Fruit fly (Drosophila melanogaster): Measurements from ENCODE around the gene Pmi.
A peak's percentile ranks its signal among the peaks of the same experiment; 100 is the strongest.

The Pmi gene

dm6 chr3L:5765844-5766200 lies 14.0 kb upstream of the Pmi start, which contains the start of gene Txl (continued):
- no peak for TF ChIP-seq CG9817 (tag; optimal IDR thresholded peaks at IDR 0.05)
- TF ChIP-seq CG5245 (GFP tag; optimal IDR thresholded peaks at IDR 0.05), result no peak
- TF ChIP-seq usp (GFP tag; optimal IDR thresholded peaks at IDR 0.05), result no peak
- TF ChIP-seq mld (GFP tag; IDR thresholded peaks at IDR 0.05; ENCODE audit: partially characterized antibody), result 0 out of 3 replicates have a peak, but pooled peaks have one; percentile 42
- no peak for TF ChIP-seq CG17328 (GFP tag; IDR thresholded peaks at IDR 0.05)
- no peak for TF ChIP-seq Meics (GFP tag; optimal IDR thresholded peaks at IDR 0.05)
- TF ChIP-seq CG6854 (GFP tag; optimal IDR thresholded peaks at IDR 0.05), result no peak
- no peak for TF ChIP-seq CG12236 (GFP tag; optimal IDR thresholded peaks at IDR 0.05)
- TF ChIP-seq CG4282 (GFP tag; optimal IDR thresholded peaks at IDR 0.05), result no peak
- TF ChIP-seq Hey (tag; optimal IDR thresholded peaks at IDR 0.05), result no peak
- TF ChIP-seq CG6272 (GFP tag; IDR thresholded peaks at IDR 0.05), result no peak
- no peak for TF ChIP-seq CG12942 (GFP tag; optimal IDR thresholded peaks at IDR 0.05)

dm6 chr3L:5768532-5769497 lies 11.0 kb upstream of the Pmi start, which contains the start of the genes Ppat-Dpck and scny:
Gene Ppat-Dpck, minus strand, starts transcription at chr3L:5768794.
Gene scny, plus strand, starts transcription at chr3L:5769002.
- peak; percentile 21 for TF ChIP-seq CG8290 (GFP tag; optimal IDR thresholded peaks at IDR 0.05)
- TF ChIP-seq CG8290 (tag; optimal IDR thresholded peaks at IDR 0.05), result no peak
- TF ChIP-seq NC2α (GFP tag; optimal IDR thresholded peaks at IDR 0.05), result no peak
- no peak for TF ChIP-seq pum (GFP tag; optimal IDR thresholded peaks at IDR 0.05)
- TF ChIP-seq CG18764 (GFP tag; optimal IDR thresholded peaks at IDR 0.05), result no peak
- peak; percentile 49 for TF ChIP-seq kah (GFP tag; optimal IDR thresholded peaks at IDR 0.05)
- peak; percentile 90 for TF ChIP-seq cg (GFP tag; optimal IDR thresholded peaks at IDR 0.05)
- peak; percentile 75 for TF ChIP-seq CG12659 (GFP tag; optimal IDR thresholded peaks at IDR 0.05)
- TF ChIP-seq CG9876 (GFP tag; optimal IDR thresholded peaks at IDR 0.05), result no peak
- TF ChIP-seq CG34422 (GFP tag; IDR thresholded peaks at IDR 0.05), result peak; percentile 48; the same call in 1 of the 3 replicates
- peak; percentile 4 for TF ChIP-seq CG8924 (tag; optimal IDR thresholded peaks at IDR 0.05)
- TF ChIP-seq Ada2b (GFP tag; IDR thresholded peaks at IDR 0.05), result no peak
- no peak for TF ChIP-seq CG14014 (GFP tag; IDR thresholded peaks at IDR 0.05)
- no peak for TF ChIP-seq gcm (GFP tag; optimal IDR thresholded peaks at IDR 0.05)
- no peak for TF ChIP-seq Six4 (GFP tag; optimal IDR thresholded peaks at IDR 0.05)
- TF ChIP-seq CG10267 (tag; optimal IDR thresholded peaks at IDR 0.05), result peak; percentile 70
- peak; percentile 8 for TF ChIP-seq zfh2 (GFP tag; optimal IDR thresholded peaks at IDR 0.05)
- TF ChIP-seq CG2120 (GFP tag; optimal IDR thresholded peaks at IDR 0.05), result peak; percentile 27
- TF ChIP-seq CG6689 (GFP tag; IDR thresholded peaks at IDR 0.05), result no peak
- peak; percentile 16 for TF ChIP-seq CG12155 (GFP tag; optimal IDR thresholded peaks at IDR 0.05)
- peak; percentile 71; the same call in 2 of the 3 replicates for TF ChIP-seq CG7963 (GFP tag; IDR thresholded peaks at IDR 0.05; ENCODE audit: partially characterized antibody)
- no peak for TF ChIP-seq en (GFP tag; optimal IDR thresholded peaks at IDR 0.05)
- TF ChIP-seq HLH4C (GFP tag; IDR thresholded peaks at IDR 0.05; ENCODE audit: partially characterized antibody), result peak; percentile 88
- TF ChIP-seq CG3995 (GFP tag; optimal IDR thresholded peaks at IDR 0.05), result peak; percentile 93
- TF ChIP-seq Xrp1 (GFP tag; IDR thresholded peaks at IDR 0.05), result no peak
- no peak for TF ChIP-seq ttk (GFP tag; IDR thresholded peaks at IDR 0.05)
- TF ChIP-seq Meics (GFP tag; optimal IDR thresholded peaks at IDR 0.05), result no peak
- TF ChIP-seq CG14710 (tag; optimal IDR thresholded peaks at IDR 0.05), result peak; percentile 82
- TF ChIP-seq kni (GFP tag; optimal IDR thresholded peaks at IDR 0.05), result no peak
- peak; percentile 98 for TF ChIP-seq Dll (GFP tag; IDR thresholded peaks at IDR 0.05; ENCODE audit: partially characterized antibody)
- TF ChIP-seq CG6791 (GFP tag; IDR thresholded peaks at IDR 0.05; ENCODE audit: partially characterized antibody), result peak; percentile 88
- no peak for TF ChIP-seq chm (GFP tag; IDR thresholded peaks at IDR 0.05)
- TF ChIP-seq HmgD (GFP tag; optimal IDR thresholded peaks at IDR 0.05), result peak; percentile 5
- TF ChIP-seq crp (GFP tag; optimal IDR thresholded peaks at IDR 0.05), result no peak
- TF ChIP-seq CG3281 (GFP tag; optimal IDR thresholded peaks at IDR 0.05), result peak; percentile 33
- TF ChIP-seq klu (GFP tag; IDR thresholded peaks at IDR 0.05), result no peak
- no peak for TF ChIP-seq CG14441 (GFP tag; IDR thresholded peaks at IDR 0.05)

All from whole organism, embryonic.